Worm (Caenorhabditis elegans) whole organism, L4/young adult: ENCODE measurements around the gene pqn-80.

Source experiments
- W03F9.2 ChIP-seq: fragments of 150-350 bp; optimal IDR thresholded peaks from 2 replicates; lab custom pipeline; 2014; ENCODE audit warnings: missing biosample characterization, missing genetic modification characterization
- him-1 ChIP-seq: sonication (generic microtip); optimal IDR thresholded peaks from 2 replicates; lab custom pipeline; 2016; ENCODE audit warnings: missing genotype, missing genetic modification reagents, missing genetic modification characterization, missing compliant biosample characterization

DNA sequence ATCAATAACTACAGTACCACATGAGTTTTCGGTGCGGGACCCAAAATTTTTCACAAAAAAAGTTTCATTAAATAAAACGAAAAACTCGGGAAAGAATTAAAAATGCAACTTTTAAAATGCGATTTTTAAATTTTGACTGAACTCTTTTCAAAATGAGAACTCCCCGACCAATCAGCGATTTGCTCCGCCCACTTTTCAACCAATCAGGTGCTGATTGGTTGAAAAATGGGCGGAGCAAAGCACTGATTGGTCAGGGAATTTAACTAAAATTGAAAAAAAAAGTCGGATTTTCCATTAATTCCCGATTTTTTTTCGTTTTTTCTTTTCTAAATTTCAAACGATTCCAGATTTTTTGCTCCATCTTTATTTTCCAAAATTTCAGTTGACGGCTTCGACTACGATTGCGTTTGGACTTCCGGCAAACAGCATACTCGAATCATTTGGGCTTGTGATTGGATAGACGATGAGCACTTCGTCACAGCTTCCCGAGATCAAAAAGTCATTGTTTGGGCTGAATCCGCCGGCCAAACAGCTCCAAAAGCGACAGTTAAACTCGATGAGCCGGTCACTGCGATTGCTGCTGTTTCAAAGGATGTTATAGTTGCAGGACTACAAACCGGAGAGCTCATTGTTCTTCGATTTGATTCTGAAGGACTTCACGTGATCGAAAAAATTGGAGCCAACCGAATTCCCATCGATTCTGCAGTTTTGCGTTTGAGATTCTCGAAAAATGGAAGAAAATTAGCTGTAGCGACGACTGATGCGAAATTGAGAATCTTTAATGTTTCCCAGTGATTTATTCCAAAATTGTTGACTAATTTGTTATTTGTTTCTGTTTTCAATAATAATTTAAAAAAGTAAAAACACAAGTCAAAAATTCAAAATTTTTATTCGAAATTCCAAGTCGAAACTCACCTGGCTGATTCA lies 59.3 kb downstream of the pqn-80 start:
- TF ChIP-seq him-1 (tag; lab: Kevin White, UChicago) (no peak), W03F9.2 (tag; lab: Kevin White, UChicago) (no peak)
